Worm (Caenorhabditis elegans) whole organism, L1 larva: ENCODE data around the gene rbm-26.

Source experiments
- C16A3.4 ChIP-seq: fragments of 150-350 bp; optimal IDR thresholded peaks from 2 replicates; lab custom pipeline; 2014; ENCODE audit warnings: missing biosample characterization, missing genetic modification characterization
- F16B12.6 ChIP-seq: fragments of 150-350 bp; optimal IDR thresholded peaks from 2 replicates; lab custom pipeline; 2014; ENCODE audit warnings: missing biosample characterization, missing genetic modification characterization
- blmp-1 ChIP-seq: fragments of 150-350 bp; optimal IDR thresholded peaks from 2 replicates; lab custom pipeline; 2014; ENCODE audit warnings: missing biosample characterization, missing genetic modification characterization
- ceh-8 ChIP-seq: fragments of 200-800 bp; sonication (Bioruptor generic); optimal IDR thresholded peaks from 2 replicates; lab custom pipeline; 2018; ENCODE audit warnings: mild to moderate bottlenecking, missing genetic modification characterization, moderate library complexity, missing compliant biosample characterization
- ceh-90 ChIP-seq: sonication (generic microtip); optimal IDR thresholded peaks from 2 replicates; lab custom pipeline; 2016; ENCODE audit warnings: missing genetic modification characterization, missing compliant biosample characterization
- ces-1 ChIP-seq: fragments of 150-350 bp; optimal IDR thresholded peaks from 2 replicates; lab custom pipeline; 2014; ENCODE audit warnings: missing biosample characterization, missing genetic modification reagents, missing genetic modification characterization
- efl-1 ChIP-seq, 4 experiments: fragments of 150-350 bp; optimal IDR thresholded peaks in 3 of 4; peaks in 1 of 4; 1 replicate in 1 of 4; 2 replicates in 3 of 4; lab custom pipeline; 2014; ENCODE audit warnings: missing biosample characterization in 2 of 4, missing genetic modification characterization in 2 of 4, missing genetic modification reagents in 2 of 4
- elt-2 ChIP-seq: sonication (generic microtip); optimal IDR thresholded peaks from 2 replicates; lab custom pipeline; 2016; ENCODE audit warnings: missing genetic modification characterization, mild to moderate bottlenecking, inconsistent platforms, missing compliant biosample characterization, missing genetic modification reagents
- ets-5 ChIP-seq: fragments of 200-800 bp; sonication (Bioruptor generic); IDR thresholded peaks from 2 replicates; pipeline ENCODE4 v1.3.6; 2022; ENCODE audit warnings: missing genetic modification characterization, missing compliant biosample characterization
- fkh-4 ChIP-seq: sonication (generic microtip); optimal IDR thresholded peaks from 2 replicates; lab custom pipeline; 2016; ENCODE audit warnings: missing compliant biosample characterization, missing genetic modification characterization, borderline replicate concordance
- grh-1 ChIP-seq: fragments of 200-800 bp; sonication (Bioruptor generic); IDR thresholded peaks from 2 replicates; pipeline ENCODE4 v1.3.6; 2022; ENCODE audit warnings: missing genetic modification reagents, missing genetic modification characterization, missing compliant biosample characterization
- hlh-17 ChIP-seq: fragments of 200-800 bp; sonication (Bioruptor generic); optimal IDR thresholded peaks from 2 replicates; lab custom pipeline; 2018; ENCODE audit warnings: missing genetic modification characterization, mild to moderate bottlenecking, missing compliant biosample characterization, moderate library complexity, borderline replicate concordance
- isw-1 ChIP-seq: fragments of 200-800 bp; sonication (Bioruptor generic); IDR thresholded peaks from 2 replicates; pipeline ENCODE4 v1.3.6; 2022; ENCODE audit warnings: missing genetic modification characterization, missing compliant biosample characterization
- lin-13 ChIP-seq: fragments of 150-350 bp; optimal IDR thresholded peaks from 2 replicates; lab custom pipeline; 2014; ENCODE audit warnings: missing biosample characterization, missing genetic modification reagents, missing genetic modification characterization
- lin-14 ChIP-seq: fragments of 200-800 bp; sonication (Bioruptor generic); optimal IDR thresholded peaks from 2 replicates; lab custom pipeline; 2018; ENCODE audit warnings: mild to moderate bottlenecking, missing genetic modification characterization, moderate library complexity, missing compliant biosample characterization
- lin-39 ChIP-seq: fragments of 150-350 bp; optimal IDR thresholded peaks from 2 replicates; lab custom pipeline; 2014; ENCODE audit warnings: missing biosample characterization, missing genetic modification reagents, missing genetic modification characterization
- lir-3 ChIP-seq: sonication (generic microtip); optimal IDR thresholded peaks from 2 replicates; lab custom pipeline; 2016; ENCODE audit warnings: mild to moderate bottlenecking, missing genetic modification characterization, moderate library complexity, missing compliant biosample characterization; ENCODE audit not compliant: poor library complexity
- lsy-2 ChIP-seq, 2 experiments: fragments of 150-350 bp; optimal IDR thresholded peaks; 2 replicates each; lab custom pipeline; 2014; ENCODE audit warnings: missing biosample characterization in 2 of 2, missing genetic modification characterization in 2 of 2
- mab-9 ChIP-seq: fragments of 200-800 bp; sonication (Bioruptor generic); IDR thresholded peaks from 2 replicates; pipeline ENCODE4 v1.3.6; 2022; ENCODE audit warnings: missing genetic modification reagents, missing genetic modification characterization, missing compliant biosample characterization
- mef-2 ChIP-seq: fragments of 150-350 bp; optimal IDR thresholded peaks from 2 replicates; lab custom pipeline; 2014; ENCODE audit warnings: missing biosample characterization, missing genetic modification characterization
- mep-1 ChIP-seq: fragments of 150-350 bp; optimal IDR thresholded peaks from 2 replicates; lab custom pipeline; 2014; ENCODE audit warnings: missing biosample characterization, missing genetic modification characterization
- nhr-77 ChIP-seq: fragments of 150-350 bp; optimal IDR thresholded peaks from 2 replicates; lab custom pipeline; 2014; ENCODE audit warnings: missing biosample characterization, missing genetic modification characterization
- nhr-85 ChIP-seq: sonication (generic microtip); peaks from one replicate; lab custom pipeline; 2016; ENCODE audit warnings: missing genetic modification characterization, inconsistent platforms, missing compliant biosample characterization
- nhr-90 ChIP-seq: sonication (generic microtip); optimal IDR thresholded peaks from 2 replicates; lab custom pipeline; 2016; ENCODE audit warnings: mild to moderate bottlenecking, missing genetic modification characterization, missing compliant biosample characterization; ENCODE audit not compliant: poor library complexity
- pag-3 ChIP-seq: sonication (generic microtip); optimal IDR thresholded peaks from 2 replicates; lab custom pipeline; 2017; ENCODE audit warnings: missing genetic modification characterization, mild to moderate bottlenecking, missing compliant biosample characterization, antibody characterized with exemption, borderline replicate concordance; ENCODE audit not compliant: insufficient read depth
- rnt-1 ChIP-seq: sonication (generic microtip); optimal IDR thresholded peaks from 2 replicates; lab custom pipeline; 2016; ENCODE audit warnings: mild to moderate bottlenecking, missing genetic modification characterization, moderate library complexity, missing compliant biosample characterization
- tlp-1 ChIP-seq: fragments of 150-350 bp; optimal IDR thresholded peaks from 2 replicates; lab custom pipeline; 2014; ENCODE audit warnings: missing biosample characterization, missing genetic modification characterization
- unc-130 ChIP-seq: fragments of 150-350 bp; optimal IDR thresholded peaks from 2 replicates; lab custom pipeline; 2017; ENCODE audit warnings: missing biosample characterization, missing genetic modification characterization, inconsistent platforms
- unc-30 ChIP-seq: sonication (generic microtip); optimal IDR thresholded peaks from 2 replicates; lab custom pipeline; 2017; ENCODE audit warnings: missing biosample characterization, missing genetic modification characterization
- unc-86 ChIP-seq: sonication (generic microtip); optimal IDR thresholded peaks from 2 replicates; lab custom pipeline; 2016; ENCODE audit warnings: missing genetic modification characterization, missing compliant biosample characterization
- unc-98 ChIP-seq: fragments of 200-800 bp; sonication (Bioruptor generic); IDR thresholded peaks from 2 replicates; pipeline ENCODE4 v1.3.6; 2022; ENCODE audit warnings: missing genetic modification characterization, missing compliant biosample characterization
- vab-15 ChIP-seq: sonication (generic microtip); optimal IDR thresholded peaks from 2 replicates; lab custom pipeline; 2017; ENCODE audit warnings: missing genotype, mild to moderate bottlenecking, missing genetic modification characterization, missing compliant biosample characterization
- zip-4 ChIP-seq: fragments of 200-800 bp; sonication (Bioruptor generic); optimal IDR thresholded peaks from 2 replicates; lab custom pipeline; 2018; ENCODE audit warnings: mild to moderate bottlenecking, missing genetic modification characterization, moderate library complexity, missing compliant biosample characterization

rbm-26 gene

DNA sequence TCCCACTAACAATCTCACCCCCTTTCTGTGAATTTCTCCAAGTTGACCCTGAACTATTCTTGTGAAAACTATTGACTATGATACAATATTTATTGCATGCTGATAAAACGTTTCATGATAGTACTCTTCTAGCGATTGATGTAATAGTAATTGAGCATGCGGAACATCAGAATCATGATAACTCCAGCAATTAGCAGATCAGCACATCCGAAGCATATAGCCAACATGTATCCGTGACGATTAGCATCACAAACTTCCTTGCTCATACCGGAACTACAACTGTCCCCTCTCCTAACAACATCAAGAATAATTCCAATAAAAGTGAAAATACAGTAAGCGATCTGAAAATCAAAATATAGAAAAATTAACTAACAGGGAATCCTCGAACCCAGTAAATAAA is 18.7 kb downstream of the rbm-26 start:
- TF ChIP-seq blmp-1 (tag; lab: Kevin White, UChicago) (no peak), unc-30 (tag; lab: Kevin White, UChicago) (no peak), lin-39 (tag; lab: Kevin White, UChicago) (no peak), grh-1 (no peak), lin-13 (GFP tag; lab: Kevin White, UChicago) (no peak), nhr-85 (tag; lab: Kevin White, UChicago) (no peak), lin-14 (GFP tag; lab: Kevin White, UChicago) (no peak), mef-2 (no peak), pag-3 (no peak), ces-1 (GFP tag; lab: Kevin White, UChicago) (no peak), fkh-4 (no peak), ceh-90 (tag; lab: Kevin White, UChicago) (no peak), mab-9 (GFP tag; lab: Robert Waterston, UW) (no peak), hlh-17 (GFP tag; lab: Kevin White, UChicago) (no peak), rnt-1 (tag; lab: Kevin White, UChicago) (no peak), C16A3.4 (no peak), nhr-77 (tag; lab: Kevin White, UChicago) (no peak), isw-1 (GFP tag; lab: Robert Waterston, UW) (no peak), ceh-8 (no peak)

ce11 chrIII:5730980-5731636 is 19.8 kb downstream of the rbm-26 start, which contains the start of the genes B0244.9 and B0244.7:
Gene B0244.9, minus strand, starts transcription at chrIII:5731030.
Gene B0244.7, plus strand, starts transcription at chrIII:5731501.
- TF ChIP-seq elt-2 (tag; lab: Kevin White, UChicago): peak; percentile 43
- no peak for TF ChIP-seq unc-98 (GFP tag; lab: Robert Waterston, UW)
- TF ChIP-seq efl-1 (optimal IDR thresholded peaks at IDR 0.05; lab: Kevin White, UChicago): no peak
- TF ChIP-seq efl-1 (GFP tag; optimal IDR thresholded peaks at IDR 0.05 in 1 of 2; lab: Kevin White, UChicago): peak in 1 of 2 experiments; percentile 20

ce11 chrIII:5732925-5733324 is 21.6 kb downstream of the rbm-26 start, which contains the start of gene B0244.17:
Gene B0244.17, plus strand, starts transcription at chrIII:5733225.
- no peak for TF ChIP-seq fkh-4
- TF ChIP-seq ets-5: no peak
- TF ChIP-seq unc-130 (tag; lab: Kevin White, UChicago): no peak
- TF ChIP-seq vab-15 (tag; lab: Kevin White, UChicago): no peak

ce11 chrIII:5734328-5734727 is 23.0 kb downstream of the rbm-26 start:
- TF ChIP-seq unc-98 (GFP tag; lab: Robert Waterston, UW): no peak
- no peak for TF ChIP-seq F16B12.6 (tag; lab: Kevin White, UChicago)
- no peak for TF ChIP-seq unc-86
- TF ChIP-seq mep-1 (tag; lab: Kevin White, UChicago): no peak

- no peak for TF ChIP-seq lsy-2 (tag; optimal IDR thresholded peaks at IDR 0.05; lab: Kevin White, UChicago)
- no peak for TF ChIP-seq zip-4 (GFP tag; lab: Kevin White, UChicago)
- TF ChIP-seq mef-2: no peak
- TF ChIP-seq lin-14 (GFP tag; lab: Kevin White, UChicago): no peak
- no peak for TF ChIP-seq nhr-77 (tag; lab: Kevin White, UChicago)
- TF ChIP-seq ces-1 (GFP tag; lab: Kevin White, UChicago): no peak
- no peak for TF ChIP-seq lir-3 (tag; lab: Kevin White, UChicago)
- no peak for TF ChIP-seq pag-3
- TF ChIP-seq elt-2 (tag; lab: Kevin White, UChicago): peak; percentile 74
- peak; percentile 28 for TF ChIP-seq tlp-1 (tag; lab: Kevin White, UChicago)
- TF ChIP-seq nhr-90: no peak
These were observed 23.6 kb downstream of the rbm-26 start, which contains the start of gene B0244.10 for ce11 chrIII:5734905-5735304. Gene B0244.10, plus strand, starts transcription at chrIII:5735158.
